Fruit fly (Drosophila melanogaster) whole organism, embryonic: ENCODE measurements around the gene Rh4.

ENCODE experiments used
- ATbp ChIP-seq: fragments of 200-800 bp; sonication (Bioruptor generic); optimal IDR thresholded peaks from 2 replicates; lab custom pipeline; 2017; ENCODE audit warnings: missing biosample characterization, mild to moderate bottlenecking, missing genetic modification characterization, missing genetic modification reagents
- Bdp1 ChIP-seq: fragments of 200-800 bp; sonication (Bioruptor generic); optimal IDR thresholded peaks from 3 replicates; lab custom pipeline; 2016; ENCODE audit warnings: missing biosample characterization, missing genetic modification characterization
- BtbVII ChIP-seq: fragments of 200-800 bp; sonication (Bioruptor generic); optimal IDR thresholded peaks from 3 replicates; lab custom pipeline; 2017; ENCODE audit warnings: missing biosample characterization, mild to moderate bottlenecking, missing genetic modification characterization
- CG10565 ChIP-seq: fragments of 200-800 bp; sonication (Bioruptor generic); optimal IDR thresholded peaks from 3 replicates; lab custom pipeline; 2016; ENCODE audit warnings: missing biosample characterization, mild to moderate bottlenecking, missing genetic modification characterization
- CG11504 ChIP-seq: fragments of 200-800 bp; sonication (Bioruptor generic); optimal IDR thresholded peaks from 3 replicates; lab custom pipeline; 2019; ENCODE audit warnings: missing biosample characterization, mild to moderate bottlenecking, missing genetic modification characterization, moderate library complexity
- CG12391 ChIP-seq: fragments of 200-800 bp; sonication (Bioruptor generic); optimal IDR thresholded peaks from 3 replicates; lab custom pipeline; 2018; ENCODE audit warnings: missing biosample characterization, mild to moderate bottlenecking, missing genetic modification characterization, moderate library complexity
- CG14441 ChIP-seq: fragments of 200-800 bp; sonication (Bioruptor generic); IDR thresholded peaks from 2 replicates; pipeline ENCODE4 v1.3.6; 2022; ENCODE audit warnings: missing biosample characterization, missing genetic modification characterization
- CG14710 ChIP-seq: fragments of 200-800 bp; sonication (Bioruptor generic); optimal IDR thresholded peaks from 3 replicates; lab custom pipeline; 2019; ENCODE audit warnings: missing biosample characterization, mild to moderate bottlenecking, missing genetic modification characterization, moderate library complexity
- CG1602 ChIP-seq: fragments of 200-800 bp; sonication (Bioruptor generic); optimal IDR thresholded peaks from 3 replicates; lab custom pipeline; 2016; ENCODE audit warnings: missing biosample characterization, missing genetic modification characterization
- CG17385 ChIP-seq: fragments of 200-800 bp; sonication (Bioruptor generic); optimal IDR thresholded peaks from 3 replicates; lab custom pipeline; 2018; ENCODE audit warnings: missing biosample characterization, mild to moderate bottlenecking, missing genetic modification characterization
- CG2116 ChIP-seq: fragments of 200-800 bp; sonication (Bioruptor generic); optimal IDR thresholded peaks from 3 replicates; lab custom pipeline; 2018; ENCODE audit warnings: missing biosample characterization, mild to moderate bottlenecking, missing genetic modification characterization
- CG30431 ChIP-seq: fragments of 200-800 bp; sonication (Bioruptor generic); optimal IDR thresholded peaks from 2 replicates; lab custom pipeline; 2017; ENCODE audit warnings: missing biosample characterization, missing genetic modification characterization
- CG32532 ChIP-seq: fragments of 200-800 bp; sonication (Bioruptor generic); IDR thresholded peaks from 2 replicates; pipeline ENCODE4 v1.3.6; 2022; ENCODE audit warnings: missing biosample characterization, missing genetic modification characterization
- CG4282 ChIP-seq: fragments of 200-800 bp; sonication (Bioruptor generic); optimal IDR thresholded peaks from 2 replicates; lab custom pipeline; 2016; ENCODE audit warnings: missing biosample characterization, missing genetic modification characterization
- CG6272 ChIP-seq: fragments of 200-800 bp; sonication (Bioruptor generic); IDR thresholded peaks from 2 replicates; pipeline ENCODE4 v1.3.6; 2022; ENCODE audit warnings: missing biosample characterization, missing genetic modification characterization
- CG8765 ChIP-seq: fragments of 200-800 bp; sonication (Bioruptor generic); IDR thresholded peaks from 2 replicates; pipeline ENCODE4 v1.3.6; 2022; ENCODE audit warnings: missing biosample characterization, missing genetic modification characterization
- CoRest ChIP-seq: fragments of 200-800 bp; sonication (Bioruptor generic); optimal IDR thresholded peaks from 3 replicates; lab custom pipeline; 2018; ENCODE audit warnings: missing biosample characterization, mild to moderate bottlenecking, missing genetic modification characterization, moderate library complexity
- HHEX ChIP-seq: fragments of 200-800 bp; sonication (Bioruptor generic); optimal IDR thresholded peaks from 3 replicates; lab custom pipeline; 2017; ENCODE audit warnings: missing biosample characterization, mild to moderate bottlenecking, missing genetic modification characterization, missing genetic modification reagents
- HLH4C ChIP-seq: fragments of 200-800 bp; sonication (Bioruptor generic); IDR thresholded peaks from 3 replicates; pipeline ENCODE4 v1.3.6; 2022; ENCODE audit warnings: missing biosample characterization, missing genetic modification characterization; ENCODE audit not compliant: partially characterized antibody
- HmgD ChIP-seq: fragments of 200-800 bp; sonication (Bioruptor generic); optimal IDR thresholded peaks from 3 replicates; lab custom pipeline; 2016; ENCODE audit warnings: missing biosample characterization, missing genetic modification characterization
- Jarid2 ChIP-seq: fragments of 200-800 bp; sonication (Bioruptor generic); optimal IDR thresholded peaks from 3 replicates; lab custom pipeline; 2017; ENCODE audit warnings: mild to moderate bottlenecking, missing biosample characterization, missing genetic modification reagents, missing genetic modification characterization
- Mad ChIP-seq: fragments of 200-800 bp; sonication (Bioruptor generic); optimal IDR thresholded peaks from 2 replicates; lab custom pipeline; 2016; ENCODE audit warnings: missing biosample characterization, missing genetic modification characterization
- Max ChIP-seq: fragments of 200-800 bp; sonication (Bioruptor generic); optimal IDR thresholded peaks from 2 replicates; lab custom pipeline; 2016; ENCODE audit warnings: missing biosample characterization, mild to moderate bottlenecking, missing genetic modification characterization
- Med ChIP-seq: fragments of 200-800 bp; sonication (Bioruptor generic); peaks from one replicate; lab custom pipeline; 2016; ENCODE audit warnings: missing biosample characterization, missing genetic modification characterization, mild to moderate bottlenecking, inconsistent platforms, moderate library complexity
- NfI ChIP-seq: fragments of 200-800 bp; sonication (Bioruptor generic); optimal IDR thresholded peaks from 3 replicates; lab custom pipeline; 2018; ENCODE audit warnings: missing biosample characterization, mild to moderate bottlenecking, missing genetic modification characterization, moderate library complexity
- Side ChIP-seq: fragments of 200-800 bp; sonication (Bioruptor generic); optimal IDR thresholded peaks from 2 replicates; lab custom pipeline; 2016; ENCODE audit warnings: missing biosample characterization, missing genetic modification characterization
- Six4 ChIP-seq: fragments of 200-800 bp; sonication (Bioruptor generic); optimal IDR thresholded peaks from 2 replicates; lab custom pipeline; 2016; ENCODE audit warnings: missing biosample characterization, missing genetic modification characterization
- Sox100B ChIP-seq: fragments of 200-800 bp; sonication (Bioruptor generic); optimal IDR thresholded peaks from 3 replicates; lab custom pipeline; 2018; ENCODE audit warnings: missing biosample characterization, mild to moderate bottlenecking, missing genetic modification characterization
- Trl ChIP-seq, 3 experiments: fragments of >200 bp in 2 of 3; fragments of 200-800 bp in 1 of 3; sonication (Bioruptor generic) in 1 of 3; optimal IDR thresholded peaks; 2 replicates in 1 of 3; 3 replicates in 2 of 3; lab custom pipeline; 2016 to 2017; ENCODE audit warnings: missing biosample characterization in 1 of 3, missing genetic modification characterization in 1 of 3
- Usf ChIP-seq: fragments of 200-800 bp; sonication (Bioruptor generic); optimal IDR thresholded peaks from 2 replicates; lab custom pipeline; 2017; ENCODE audit warnings: missing genotype, missing biosample characterization, missing genetic modification characterization
- ac ChIP-seq: fragments of 200-800 bp; sonication (Bioruptor generic); optimal IDR thresholded peaks from 3 replicates; lab custom pipeline; 2017; ENCODE audit warnings: missing biosample characterization, mild to moderate bottlenecking, missing genetic modification characterization
- dmrt11E ChIP-seq: fragments of 200-800 bp; sonication (Bioruptor generic); optimal IDR thresholded peaks from 3 replicates; lab custom pipeline; 2018; ENCODE audit warnings: missing biosample characterization, mild to moderate bottlenecking, missing genetic modification characterization, moderate library complexity
- ems ChIP-seq: fragments of 200-800 bp; sonication (Bioruptor generic); optimal IDR thresholded peaks from 3 replicates; lab custom pipeline; 2016; ENCODE audit warnings: missing biosample characterization, missing genetic modification characterization
- esg ChIP-seq: fragments of 200-800 bp; sonication (Bioruptor generic); conservative IDR thresholded peaks from 2 replicates; pipeline ENCODE4 v1.3.6; 2022; ENCODE audit warnings: missing biosample characterization, missing genetic modification characterization
- gsb-n ChIP-seq: fragments of 200-800 bp; sonication (Bioruptor generic); optimal IDR thresholded peaks from 3 replicates; lab custom pipeline; 2018; ENCODE audit warnings: missing biosample characterization, mild to moderate bottlenecking, missing genetic modification characterization
- insv ChIP-seq, 2 experiments: fragments of 200-800 bp; sonication (Bioruptor generic); optimal IDR thresholded peaks; 3 replicates each; lab custom pipeline; 2016 to 2018; ENCODE audit warnings: missing biosample characterization in 2 of 2, missing genetic modification characterization in 2 of 2
- lilli ChIP-seq: fragments of 200-800 bp; sonication (Bioruptor generic); optimal IDR thresholded peaks from 3 replicates; lab custom pipeline; 2016; ENCODE audit warnings: missing biosample characterization, missing genetic modification characterization
- lmd ChIP-seq: fragments of 200-800 bp; sonication (Bioruptor generic); IDR thresholded peaks from 2 replicates; pipeline ENCODE4 v1.3.6; 2022; ENCODE audit warnings: missing biosample characterization, missing genetic modification characterization
- oc ChIP-seq: fragments of 200-800 bp; sonication (Bioruptor generic); optimal IDR thresholded peaks from 2 replicates; lab custom pipeline; 2018; ENCODE audit warnings: missing biosample characterization, mild to moderate bottlenecking, missing genetic modification characterization, moderate library complexity
- p53 ChIP-seq: fragments of 200-800 bp; sonication (Bioruptor generic); optimal IDR thresholded peaks from 2 replicates; lab custom pipeline; 2016; ENCODE audit warnings: missing biosample characterization, missing genetic modification characterization
- pb ChIP-seq: fragments of 200-800 bp; sonication (Bioruptor generic); optimal IDR thresholded peaks from 3 replicates; lab custom pipeline; 2016; ENCODE audit warnings: missing biosample characterization, missing genetic modification characterization
- pum ChIP-seq: fragments of 200-800 bp; sonication (Bioruptor generic); optimal IDR thresholded peaks from 2 replicates; lab custom pipeline; 2016; ENCODE audit warnings: missing biosample characterization, missing genetic modification characterization
- sc ChIP-seq, 3 experiments: fragments of >200 bp in 2 of 3; fragments of 200-800 bp in 1 of 3; sonication (Bioruptor generic) in 1 of 3; optimal IDR thresholded peaks; 2 replicates in 2 of 3; 3 replicates in 1 of 3; lab custom pipeline; 2017; ENCODE audit warnings: mild to moderate bottlenecking in 1 of 3, missing biosample characterization in 1 of 3, missing genetic modification characterization in 1 of 3, missing genetic modification reagents in 1 of 3
- sens ChIP-seq: fragments of 200-800 bp; sonication (Bioruptor generic); peaks from one replicate; lab custom pipeline; 2016; ENCODE audit warnings: missing biosample characterization, missing genetic modification characterization
- seq ChIP-seq: fragments of 200-800 bp; sonication (Bioruptor generic); IDR thresholded peaks from 2 replicates; pipeline ENCODE4 v1.3.6; 2022; ENCODE audit warnings: missing biosample characterization, missing genetic modification characterization
- sima ChIP-seq: fragments of 200-800 bp; sonication (Bioruptor generic); optimal IDR thresholded peaks from 2 replicates; lab custom pipeline; 2016; ENCODE audit warnings: missing biosample characterization, missing genetic modification characterization
- stc ChIP-seq: fragments of 200-800 bp; sonication (Bioruptor generic); IDR thresholded peaks from 2 replicates; pipeline ENCODE4 v1.3.6; 2022; ENCODE audit warnings: missing biosample characterization, missing genetic modification characterization
- stwl ChIP-seq: fragments of 200-800 bp; sonication (Bioruptor generic); optimal IDR thresholded peaks from 3 replicates; lab custom pipeline; 2018; ENCODE audit warnings: missing biosample characterization, mild to moderate bottlenecking, missing genetic modification characterization, moderate library complexity
- wor ChIP-seq: fragments of 200-800 bp; sonication (Bioruptor generic); IDR thresholded peaks from 2 replicates; pipeline ENCODE4 v1.3.6; 2022; ENCODE audit warnings: missing biosample characterization, missing genetic modification characterization

Gene Rh4

DNA sequence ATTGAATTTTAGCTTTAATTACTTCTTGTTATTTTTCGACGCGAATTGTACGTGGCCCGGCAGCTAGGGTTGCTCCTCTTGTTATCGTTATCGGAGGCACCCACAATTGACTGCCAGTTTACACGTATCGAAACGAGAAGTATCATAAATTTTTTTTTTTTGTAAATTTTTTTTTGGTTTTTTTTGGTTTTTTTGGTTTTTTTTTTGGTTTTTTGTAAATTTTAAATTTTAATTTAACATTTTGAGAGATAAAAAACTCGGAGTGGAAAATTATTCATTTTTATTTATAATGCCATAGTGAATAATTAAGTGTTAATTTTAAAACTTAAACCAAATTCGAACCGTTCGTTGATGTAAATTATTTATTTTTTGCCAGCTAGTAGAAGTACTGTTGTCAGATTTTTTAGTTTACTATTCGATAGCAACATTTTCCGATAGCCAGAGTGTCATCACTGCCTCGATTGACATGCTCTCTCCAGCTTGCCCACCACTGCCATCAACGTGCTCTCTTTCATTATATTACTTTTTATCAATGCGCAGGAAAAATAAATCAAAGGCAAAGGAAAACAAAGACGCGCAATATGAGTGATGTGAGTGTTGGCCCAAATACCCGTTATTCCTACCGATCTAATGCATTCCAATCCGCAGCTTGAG, 17.3 kb downstream of the Rh4 start, which contains the start of the genes kud and Zcchc7 (continued):
- peak; percentile 31 for TF ChIP-seq pum (GFP tag; lab: Kevin White, UChicago)
- no peak for TF ChIP-seq Sox100B (GFP tag; lab: Kevin White, UChicago)
- TF ChIP-seq CG4282 (GFP tag; lab: Kevin White, UChicago), result no peak
- TF ChIP-seq CG2116 (GFP tag; lab: Kevin White, UChicago), result peak; percentile 99
- TF ChIP-seq pb, result no peak
- TF ChIP-seq seq (GFP tag; lab: Robert Waterston, UW), result no peak
- peak; percentile 83 for TF ChIP-seq CG12391 (tag; lab: Kevin White, UChicago)
- no peak for TF ChIP-seq oc (tag; lab: Kevin White, UChicago)
- TF ChIP-seq lilli (GFP tag; lab: Kevin White, UChicago), result peak; percentile 80
- peak; percentile 42 for TF ChIP-seq ems (GFP tag; lab: Kevin White, UChicago)
- peak; percentile 38 for TF ChIP-seq Bdp1 (GFP tag; lab: Kevin White, UChicago)
- peak; percentile 57 for TF ChIP-seq dmrt11E (tag; lab: Kevin White, UChicago)
- TF ChIP-seq p53 (GFP tag; lab: Kevin White, UChicago), result no peak
- TF ChIP-seq CG10565 (GFP tag; lab: Kevin White, UChicago), result no peak
- TF ChIP-seq NfI, result peak; percentile 65
- TF ChIP-seq gsb-n, result no peak
- TF ChIP-seq CG32532, result peak; percentile 67
- TF ChIP-seq ac (GFP tag; lab: Kevin White, UChicago), result no peak
- peak; percentile 26 for TF ChIP-seq Usf (GFP tag; lab: Kevin White, UChicago)
- TF ChIP-seq CG1602 (GFP tag; lab: Kevin White, UChicago), result peak; percentile 40
- TF ChIP-seq Med (GFP tag; lab: Kevin White, UChicago), result peak; percentile 87
- no peak for TF ChIP-seq CG8765 (GFP tag; lab: Robert Waterston, UW)
- peak; percentile 59 for TF ChIP-seq CG17385 (GFP tag; lab: Kevin White, UChicago)
- TF ChIP-seq HHEX (GFP tag; lab: Kevin White, UChicago), result no peak
- TF ChIP-seq CG11504, result no peak
- no peak for TF ChIP-seq Mad (GFP tag; lab: Kevin White, UChicago)
- TF ChIP-seq CG30431 (GFP tag; lab: Kevin White, UChicago), result no peak
- TF ChIP-seq Max (GFP tag; lab: Kevin White, UChicago), result peak; percentile 57
- peak; percentile 19; the same call in 1 of the 2 replicates for TF ChIP-seq lmd (GFP tag; lab: Robert Waterston, UW)
- no peak for TF ChIP-seq BtbVII (GFP tag; lab: Kevin White, UChicago)
- TF ChIP-seq Jarid2 (GFP tag; lab: Kevin White, UChicago), result no peak
- TF ChIP-seq HLH4C, result peak; percentile 63; the same call in 2 of the 3 replicates
- TF ChIP-seq HmgD (GFP tag; lab: Kevin White, UChicago), result no peak
- TF ChIP-seq CG6272 (GFP tag; lab: Robert Waterston, UW), result peak; percentile 20; the same call in 1 of the 2 replicates
- peak; percentile 7 for TF ChIP-seq Six4 (GFP tag; lab: Kevin White, UChicago)
- TF ChIP-seq wor (GFP tag; lab: Robert Waterston, UW), result no peak
- no peak for TF ChIP-seq ATbp (GFP tag; lab: Kevin White, UChicago)
- TF ChIP-seq sens (GFP tag; lab: Kevin White, UChicago), result peak; percentile 89
- TF ChIP-seq stc (GFP tag; lab: Robert Waterston, UW), result no peak
- peak in 1 of 2 experiments; percentile 50 for TF ChIP-seq insv (GFP tag; optimal IDR thresholded peaks at IDR 0.05; lab: Kevin White, UChicago)
- TF ChIP-seq CoRest (tag; lab: Kevin White, UChicago), result peak; percentile 85
- TF ChIP-seq CG14441 (GFP tag; lab: Robert Waterston, UW), result peak; percentile 22; the same call in 1 of the 2 replicates
- TF ChIP-seq sc (optimal IDR thresholded peaks at IDR 0.05; lab: Kevin White, UChicago), result no peak
- TF ChIP-seq sc (GFP tag; optimal IDR thresholded peaks at IDR 0.05; lab: Kevin White, UChicago), result no peak
- TF ChIP-seq sima (GFP tag; lab: Kevin White, UChicago), result no peak
- TF ChIP-seq stwl (tag; lab: Kevin White, UChicago), result peak; percentile 79
- TF ChIP-seq Side (GFP tag; lab: Kevin White, UChicago), result peak; percentile 22
- peak; percentile 78 for TF ChIP-seq CG14710 (tag; lab: Kevin White, UChicago)
- peak; percentile 55 to 64 for TF ChIP-seq Trl (optimal IDR thresholded peaks at IDR 0.05; lab: Kevin White, UChicago)
- TF ChIP-seq Trl (GFP tag; optimal IDR thresholded peaks at IDR 0.05; lab: Kevin White, UChicago), result no peak
- no peak; the same call in 1 of the 2 replicates for TF ChIP-seq esg
